Worm (Caenorhabditis elegans) whole organism, L2 larva: ENCODE measurements around the gene rpn-6.2.

ENCODE experiments used
- R02D3.7 ChIP-seq: fragments of 150-350 bp; optimal IDR thresholded peaks from 2 replicates; lab custom pipeline; 2014; ENCODE audit warnings: missing biosample characterization, missing genetic modification characterization
- ama-1 ChIP-seq: fragments of 150-350 bp; optimal IDR thresholded peaks from 2 replicates; lab custom pipeline; 2018; ENCODE audit warnings: inconsistent platforms
- blmp-1 ChIP-seq: sonication (generic microtip); optimal IDR thresholded peaks from 2 replicates; lab custom pipeline; 2017; ENCODE audit warnings: missing genetic modification characterization, mild to moderate bottlenecking, missing compliant biosample characterization, antibody characterized with exemption, moderate library complexity; ENCODE audit not compliant: insufficient read depth
- ceh-82 ChIP-seq: fragments of 150-350 bp; optimal IDR thresholded peaks from 2 replicates; lab custom pipeline; 2014; ENCODE audit warnings: missing biosample characterization, missing genetic modification characterization
- egl-27 ChIP-seq: sonication (generic microtip); optimal IDR thresholded peaks from 3 replicates; lab custom pipeline; 2017; ENCODE audit warnings: missing biosample characterization, missing genetic modification reagents, missing genetic modification characterization
- lin-13 ChIP-seq: fragments of 150-350 bp; optimal IDR thresholded peaks from 2 replicates; lab custom pipeline; 2014; ENCODE audit warnings: missing biosample characterization, missing genetic modification reagents, missing genetic modification characterization
- nhr-11 ChIP-seq: fragments of 150-350 bp; optimal IDR thresholded peaks from 2 replicates; lab custom pipeline; 2014; ENCODE audit warnings: missing biosample characterization, missing genetic modification characterization
- nhr-129 ChIP-seq: fragments of 150-350 bp; optimal IDR thresholded peaks from 2 replicates; lab custom pipeline; 2014; ENCODE audit warnings: missing biosample characterization, missing genetic modification characterization
- nhr-21 ChIP-seq: fragments of 150-350 bp; optimal IDR thresholded peaks from 2 replicates; lab custom pipeline; 2014; ENCODE audit warnings: missing biosample characterization, missing genetic modification characterization
- snpc-4 ChIP-seq: fragments of 150-350 bp; optimal IDR thresholded peaks from 2 replicates; lab custom pipeline; 2014; ENCODE audit warnings: missing biosample characterization, missing genetic modification characterization
- unc-39 ChIP-seq: fragments of 150-350 bp; optimal IDR thresholded peaks from 2 replicates; lab custom pipeline; 2014; ENCODE audit warnings: missing biosample characterization, missing genetic modification characterization
- unc-55 ChIP-seq: fragments of 150-350 bp; sonication (generic microtip); optimal IDR thresholded peaks from 3 replicates; lab custom pipeline; 2014; ENCODE audit warnings: missing biosample characterization, missing genetic modification reagents, missing genetic modification characterization
- zag-1 ChIP-seq: fragments of 150-350 bp; optimal IDR thresholded peaks from 2 replicates; lab custom pipeline; 2014; ENCODE audit warnings: missing biosample characterization, missing genetic modification characterization

- no peak for TF ChIP-seq egl-27
- TF ChIP-seq nhr-21, result no peak
- no peak for TF ChIP-seq nhr-11 (tag; lab: Kevin White, UChicago)
- no peak for TF ChIP-seq ama-1 (lab: Kevin White, UChicago)
- no peak for TF ChIP-seq lin-13 (GFP tag; lab: Kevin White, UChicago)
- TF ChIP-seq blmp-1 (tag; lab: Kevin White, UChicago), result no peak
- no peak for TF ChIP-seq ceh-82
- TF ChIP-seq nhr-129 (tag; lab: Kevin White, UChicago), result no peak
- no peak for TF ChIP-seq unc-55 (GFP tag; lab: Kevin White, UChicago)
- no peak for TF ChIP-seq zag-1 (tag; lab: Kevin White, UChicago)
- no peak for TF ChIP-seq unc-39 (tag; lab: Kevin White, UChicago)
- no peak for TF ChIP-seq R02D3.7 (tag; lab: Kevin White, UChicago)
- no peak for TF ChIP-seq snpc-4
Observed at ce11 chrIII:9001899-9002298, at the start of gene rpn-6.2.
